Fruit fly (Drosophila melanogaster) whole organism, pupa: ENCODE data around the gene bel.
A peak's percentile ranks its signal among the peaks of the same experiment; 100 is the strongest.

ENCODE experiments used
- CG10348 ChIP-seq: fragments of 200-800 bp; sonication (Bioruptor generic); IDR thresholded peaks from 2 replicates; pipeline ENCODE4 v1.3.6; 2022; ENCODE audit warnings: missing biosample characterization, missing genetic modification characterization
- CG12605 ChIP-seq: fragments of 200-800 bp; sonication (Bioruptor generic); IDR thresholded peaks from 2 replicates; pipeline ENCODE4 v1.3.6; 2022; ENCODE audit warnings: missing biosample characterization, missing genetic modification characterization
- CG13204 ChIP-seq: fragments of 200-800 bp; sonication (Bioruptor generic); optimal IDR thresholded peaks from 2 replicates; lab custom pipeline; 2018; ENCODE audit warnings: missing biosample characterization, mild to moderate bottlenecking, missing genetic modification characterization, moderate library complexity
- CG14655 ChIP-seq: fragments of 200-800 bp; sonication (Bioruptor generic); optimal IDR thresholded peaks from 3 replicates; lab custom pipeline; 2017; ENCODE audit warnings: mild to moderate bottlenecking, missing biosample characterization, missing genetic modification reagents, missing genetic modification characterization
- CG15710 ChIP-seq: fragments of 200-800 bp; sonication (Bioruptor generic); optimal IDR thresholded peaks from 2 replicates; lab custom pipeline; 2018; ENCODE audit warnings: missing biosample characterization, mild to moderate bottlenecking, missing genetic modification characterization, moderate library complexity
- CG17806 ChIP-seq: fragments of 200-800 bp; sonication (Bioruptor generic); optimal IDR thresholded peaks from 2 replicates; lab custom pipeline; 2018; ENCODE audit warnings: missing biosample characterization, mild to moderate bottlenecking, missing genetic modification characterization, moderate library complexity
- CG32121 ChIP-seq: fragments of 200-800 bp; sonication (Bioruptor generic); IDR thresholded peaks from 2 replicates; pipeline ENCODE4 v1.3.6; 2022; ENCODE audit warnings: missing biosample characterization, missing genetic modification characterization
- CG34367 ChIP-seq: fragments of 200-800 bp; sonication (Bioruptor generic); optimal IDR thresholded peaks from 2 replicates; lab custom pipeline; 2018; ENCODE audit warnings: missing biosample characterization, mild to moderate bottlenecking, missing genetic modification characterization
- CG4496 ChIP-seq: fragments of 200-800 bp; sonication (Bioruptor generic); IDR thresholded peaks from 3 replicates; pipeline ENCODE4 v1.3.6; 2022; ENCODE audit warnings: missing biosample characterization, missing genetic modification characterization
- CG8159 ChIP-seq: fragments of 200-800 bp; sonication (Bioruptor generic); optimal IDR thresholded peaks from 3 replicates; lab custom pipeline; 2018; ENCODE audit warnings: missing biosample characterization, mild to moderate bottlenecking, missing genetic modification characterization, moderate library complexity
- CG8301 ChIP-seq: fragments of 200-800 bp; sonication (Bioruptor generic); optimal IDR thresholded peaks from 2 replicates; lab custom pipeline; 2018; ENCODE audit warnings: missing biosample characterization, mild to moderate bottlenecking, missing genetic modification characterization
- CG9948 ChIP-seq: fragments of 200-800 bp; sonication (Bioruptor generic); optimal IDR thresholded peaks from 2 replicates; lab custom pipeline; 2018; ENCODE audit warnings: missing biosample characterization, mild to moderate bottlenecking, missing genetic modification characterization, moderate library complexity
- D1 ChIP-seq: fragments of 200-800 bp; sonication (Bioruptor generic); optimal IDR thresholded peaks from 2 replicates; lab custom pipeline; 2018; ENCODE audit warnings: missing biosample characterization, mild to moderate bottlenecking, missing genetic modification characterization, moderate library complexity
- EcR ChIP-seq: fragments of 200-800 bp; sonication (Bioruptor generic); optimal IDR thresholded peaks from 3 replicates; lab custom pipeline; 2019; ENCODE audit warnings: missing biosample characterization, missing genetic modification characterization, mild to moderate bottlenecking, moderate library complexity, missing genetic modification reagents
- Ets98B ChIP-seq: fragments of 200-800 bp; sonication (Bioruptor generic); IDR thresholded peaks from 2 replicates; pipeline ENCODE4 v1.3.6; 2022; ENCODE audit warnings: missing biosample characterization, missing genetic modification characterization
- Pif1A ChIP-seq: fragments of 200-800 bp; sonication (Bioruptor generic); optimal IDR thresholded peaks from 3 replicates; lab custom pipeline; 2016; ENCODE audit warnings: missing biosample characterization, missing genetic modification characterization
- Pif1B ChIP-seq: fragments of 200-800 bp; sonication (Bioruptor generic); optimal IDR thresholded peaks from 3 replicates; lab custom pipeline; 2016; ENCODE audit warnings: missing biosample characterization, missing genetic modification characterization
- Snoo ChIP-seq: fragments of 200-800 bp; sonication (Bioruptor generic); optimal IDR thresholded peaks from 3 replicates; lab custom pipeline; 2017; ENCODE audit warnings: missing biosample characterization, mild to moderate bottlenecking, missing genetic modification characterization, inconsistent platforms
- fd96Ca ChIP-seq: fragments of 200-800 bp; sonication (Bioruptor generic); IDR thresholded peaks from 3 replicates; pipeline ENCODE4 v1.3.6; 2022; ENCODE audit warnings: missing biosample characterization, missing genetic modification characterization
- gl ChIP-seq: fragments of 200-800 bp; sonication (Bioruptor generic); optimal IDR thresholded peaks from 2 replicates; lab custom pipeline; 2018; ENCODE audit warnings: missing biosample characterization, mild to moderate bottlenecking, missing genetic modification characterization
- rn ChIP-seq: fragments of 200-800 bp; sonication (Bioruptor generic); IDR thresholded peaks from 2 replicates; pipeline ENCODE4 v1.3.6; 2022; ENCODE audit warnings: missing biosample characterization, missing genetic modification characterization

Gene bel

dm6 chr3R:8699230-8699629 lies 38.7 kb upstream of the bel start:
- TF ChIP-seq Pif1B (GFP tag; lab: Kevin White, UChicago) (no peak), CG32121 (GFP tag; lab: Robert Waterston, UW) (no peak), CG14655 (no peak), fd96Ca (GFP tag; lab: Robert Waterston, UW) (no peak), Ets98B (no peak), CG34367 (tag; lab: Kevin White, UChicago) (no peak), gl (tag; lab: Kevin White, UChicago) (no peak), CG17806 (tag; lab: Kevin White, UChicago) (no peak), Pif1A (GFP tag; lab: Kevin White, UChicago) (no peak)
- TF ChIP-seq, all 21 proteins: peak for 0

dm6 chr3R:8697772-8698259 lies 37.3 kb upstream of the bel start, which contains the start of gene hb:
Gene hb (minus strand): TSS chr3R:8697822.
- TF ChIP-seq fd96Ca (GFP tag; lab: Robert Waterston, UW) (no peak), Pif1B (GFP tag; lab: Kevin White, UChicago) (no peak), CG13204 (GFP tag; lab: Kevin White, UChicago) (no peak)

dm6 chr3R:8694110-8694826 lies 33.7 kb upstream of the bel start:
- no peak for TF ChIP-seq EcR (GFP tag; lab: Kevin White, UChicago)
- peak; percentile 85 for TF ChIP-seq CG8159
- peak; percentile 84 for TF ChIP-seq CG34367 (tag; lab: Kevin White, UChicago)
- peak; percentile 96 for TF ChIP-seq Ets98B
- no peak for TF ChIP-seq CG9948
- peak; percentile 94 for TF ChIP-seq fd96Ca (GFP tag; lab: Robert Waterston, UW)
- no peak for TF ChIP-seq Snoo (tag; lab: Kevin White, UChicago)
- no peak for TF ChIP-seq CG8301 (tag; lab: Kevin White, UChicago)
- TF ChIP-seq Pif1A (GFP tag; lab: Kevin White, UChicago), result peak; percentile 92
- TF ChIP-seq CG13204 (GFP tag; lab: Kevin White, UChicago), result peak; percentile 86
- peak; percentile 94 for TF ChIP-seq gl (tag; lab: Kevin White, UChicago)
- peak; percentile 99 for TF ChIP-seq CG12605
- TF ChIP-seq CG17806 (tag; lab: Kevin White, UChicago), result no peak
- TF ChIP-seq Pif1B (GFP tag; lab: Kevin White, UChicago), result peak; percentile 87
- no peak for TF ChIP-seq D1 (tag; lab: Kevin White, UChicago)
- TF ChIP-seq CG14655, result peak; percentile 83
- TF ChIP-seq CG32121 (GFP tag; lab: Robert Waterston, UW), result peak; percentile 94; the same call in 1 of the 2 replicates
- TF ChIP-seq CG4496 (GFP tag; lab: Robert Waterston, UW), result peak; percentile 99; the same call in 2 of the 3 replicates
- TF ChIP-seq rn (GFP tag; lab: Robert Waterston, UW), result peak; percentile 84
- peak; percentile 79 for TF ChIP-seq CG15710 (tag; lab: Kevin White, UChicago)
- no peak for TF ChIP-seq CG10348 (GFP tag; lab: Robert Waterston, UW)

dm6 chr3R:8686446-8686845 lies 25.9 kb upstream of the bel start:
- TF ChIP-seq CG10348 (GFP tag; lab: Robert Waterston, UW) (no peak), CG8159 (no peak), CG15710 (tag; lab: Kevin White, UChicago) (no peak), CG34367 (tag; lab: Kevin White, UChicago) (no peak)

- TF ChIP-seq CG32121 (GFP tag; lab: Robert Waterston, UW) (no peak), EcR (GFP tag; lab: Kevin White, UChicago) (no peak), Ets98B (no peak), rn (GFP tag; lab: Robert Waterston, UW) (no peak), CG34367 (tag; lab: Kevin White, UChicago) (no peak), CG8301 (tag; lab: Kevin White, UChicago) (no peak), gl (tag; lab: Kevin White, UChicago) (no peak), CG4496 (GFP tag; lab: Robert Waterston, UW) (no peak), D1 (tag; lab: Kevin White, UChicago) (no peak), CG13204 (GFP tag; lab: Kevin White, UChicago) (no peak)
- TF ChIP-seq, all 21 proteins: peak for 0
Observed at dm6 chr3R:8684328-8685177, 24.0 kb upstream of the bel start, which contains the start of gene CG44227. Gene CG44227 (minus strand): TSS chr3R:8685176.

- TF ChIP-seq CG10348 (GFP tag; lab: Robert Waterston, UW) (no peak), rn (GFP tag; lab: Robert Waterston, UW) (no peak), CG14655 (no peak), Pif1A (GFP tag; lab: Kevin White, UChicago) (no peak), CG34367 (tag; lab: Kevin White, UChicago) (no peak), CG13204 (GFP tag; lab: Kevin White, UChicago) (no peak), Ets98B (no peak), CG12605 (no peak), Pif1B (GFP tag; lab: Kevin White, UChicago) (no peak), fd96Ca (GFP tag; lab: Robert Waterston, UW) (no peak)
- TF ChIP-seq, all 21 proteins: peak for 0
Observed at dm6 chr3R:8683280-8683679, 22.7 kb upstream of the bel start.
